Fruit fly (Drosophila melanogaster): ENCODE data around the gene Prat.

The Prat gene

DNA sequence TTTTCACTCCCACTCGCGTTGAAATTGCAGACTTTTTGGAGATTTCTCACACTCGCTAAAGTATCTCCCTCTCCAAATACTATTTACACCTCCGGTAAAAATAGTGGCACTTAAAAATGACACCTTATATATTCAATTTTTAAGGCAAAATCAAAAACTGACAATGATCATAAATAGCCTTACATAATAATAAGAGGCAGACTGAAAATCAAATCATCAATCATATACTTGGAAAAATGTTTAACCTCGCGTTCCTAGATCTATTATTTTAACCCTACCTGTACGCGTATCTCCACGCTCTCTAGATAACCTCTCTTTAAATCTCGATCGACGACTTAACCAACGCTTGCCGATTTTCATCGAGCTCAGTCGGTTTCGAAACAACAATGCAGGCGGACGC is 16.1 kb downstream of the Prat start:
- no peak for TF ChIP-seq noc (tag; optimal IDR thresholded peaks at IDR 0.05)

DNA sequence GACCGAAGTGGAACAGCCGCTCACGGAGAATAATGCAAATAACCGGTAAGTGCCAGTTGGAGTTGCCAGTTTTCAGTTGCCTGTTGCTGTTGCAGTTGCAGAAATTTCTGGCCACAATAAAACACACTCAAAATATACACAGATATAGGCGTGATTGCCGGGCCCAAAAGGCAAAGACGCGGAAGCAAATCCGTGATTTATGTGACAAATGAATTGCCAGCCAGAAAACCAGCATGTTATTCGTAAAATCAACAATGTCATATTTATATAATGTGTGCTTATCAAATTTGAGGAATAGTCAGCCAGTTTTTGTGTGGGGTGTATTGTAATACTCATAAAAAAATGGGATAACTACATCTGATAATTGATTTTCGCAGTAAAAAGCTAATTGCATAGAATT is 17.0 kb downstream of the Prat start:
- no peak for TF ChIP-seq noc (tag; optimal IDR thresholded peaks at IDR 0.05)

DNA sequence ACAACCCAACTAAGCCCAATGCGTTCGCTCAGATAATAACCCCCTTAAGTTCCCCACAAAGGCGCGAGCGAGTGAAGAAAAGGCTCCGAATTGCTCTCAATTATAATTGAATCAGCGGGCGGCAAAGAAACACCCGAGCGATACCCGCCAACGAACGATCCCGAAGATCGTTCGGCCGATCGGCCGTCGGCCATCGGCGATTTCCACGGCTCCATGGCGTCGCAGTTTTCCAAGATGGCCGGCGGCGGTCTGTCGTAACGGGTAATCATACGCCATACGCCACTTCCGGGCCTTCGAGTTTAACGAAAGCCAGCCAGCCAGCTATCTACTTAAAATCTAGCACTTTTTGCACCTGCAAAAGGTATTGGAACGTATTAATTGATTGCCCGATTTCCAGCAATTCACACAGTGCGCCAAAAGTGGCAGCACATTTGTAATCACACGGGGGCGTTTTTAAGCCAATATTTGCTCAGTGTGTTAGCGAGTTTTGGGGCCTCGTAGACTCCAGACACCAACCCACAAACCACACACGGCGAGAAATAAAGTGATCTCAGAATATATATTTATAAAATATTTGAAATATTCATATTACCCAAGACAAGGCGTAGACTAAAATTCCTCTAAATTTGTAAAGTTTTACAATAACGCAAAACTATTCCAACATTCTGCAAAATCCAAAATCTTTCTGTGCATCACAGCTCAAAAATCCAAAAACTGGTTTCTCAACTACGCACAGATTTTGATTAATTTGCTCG is 19.2 kb downstream of the Prat start:
- peak; percentile 67 for TF ChIP-seq noc (tag; optimal IDR thresholded peaks at IDR 0.05)

DNA sequence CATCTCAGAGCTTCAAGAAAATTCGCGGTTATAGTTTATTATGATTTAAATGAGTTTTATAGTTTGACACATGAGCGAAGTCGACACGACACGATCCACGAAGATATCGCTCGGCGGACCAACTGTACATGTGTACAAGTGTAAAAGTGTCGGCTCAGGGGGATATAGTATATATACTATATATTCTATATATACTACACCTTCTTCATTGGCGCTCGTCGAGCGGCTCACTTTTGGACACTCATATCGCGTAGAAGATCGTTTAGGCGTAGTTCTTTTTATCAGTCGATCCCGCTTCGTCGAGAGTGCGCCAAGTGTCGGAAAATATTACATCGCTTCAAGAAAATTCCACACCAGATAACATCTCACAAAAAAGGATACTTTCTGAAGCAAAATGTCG is 20.5 kb downstream of the Prat start, which contains the start of gene wtrw:
Gene wtrw, plus strand, starts transcription at position 301 of the 400 bp plus-strand sequence.
- TF ChIP-seq noc (tag; optimal IDR thresholded peaks at IDR 0.05) = no peak

DNA sequence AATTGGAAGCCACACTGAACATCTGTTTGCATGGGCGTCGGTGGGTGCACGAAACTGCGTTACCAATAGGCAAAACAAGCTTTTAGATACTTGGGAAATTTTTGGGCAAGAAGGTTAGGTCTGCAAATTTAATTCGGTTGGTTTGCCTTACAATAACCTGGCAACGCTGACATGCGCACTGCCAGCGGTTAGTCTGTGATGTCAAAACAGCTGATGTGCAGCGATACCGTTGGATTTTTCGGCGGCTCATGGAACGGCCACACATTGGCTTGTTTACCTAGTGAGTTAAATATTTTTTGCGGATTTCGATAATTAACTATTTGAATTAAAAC is 24.8 kb downstream of the Prat start, which contains the start of gene ArgRS-m:
Gene ArgRS-m, plus strand, starts transcription at position 187 of the 332 bp plus-strand sequence.
- TF ChIP-seq noc (tag; optimal IDR thresholded peaks at IDR 0.05) = peak; percentile 48

DNA sequence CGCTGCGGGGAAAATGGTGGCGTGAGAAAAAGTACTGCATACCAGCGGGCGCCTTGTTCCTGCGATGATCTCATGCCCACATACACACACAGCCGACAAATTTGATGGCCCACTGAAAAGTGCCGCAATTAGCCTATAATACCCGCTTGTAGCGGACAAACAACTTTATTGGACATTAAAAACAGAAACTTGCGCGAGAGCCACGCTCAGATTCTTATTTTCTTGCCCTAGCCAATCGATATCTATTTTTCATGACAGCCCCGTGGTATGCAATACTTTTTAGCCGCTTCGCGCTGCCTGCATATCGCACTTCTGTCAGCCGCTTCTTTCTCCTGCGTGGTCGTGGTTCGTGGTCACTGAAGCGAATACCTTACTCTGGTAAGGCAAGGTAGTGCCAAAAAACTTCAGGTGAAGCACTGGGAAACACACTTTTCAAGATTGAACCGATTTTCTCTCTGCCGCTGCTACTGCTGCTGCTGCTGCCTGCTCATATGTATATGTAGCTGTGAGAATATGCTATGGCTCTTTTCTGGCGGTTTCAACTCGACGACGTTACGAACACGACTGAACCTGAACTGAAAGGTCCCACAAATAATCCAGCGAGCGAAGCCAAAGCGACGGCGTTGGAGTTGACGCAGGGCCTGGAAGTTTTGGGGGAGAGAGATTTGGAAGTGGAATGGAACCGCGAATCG is 25.3 kb downstream of the Prat start, which contains the start of gene CG17816:
Gene CG17816, minus strand, starts transcription at position 567 of the 692 bp plus-strand sequence.
- TF ChIP-seq noc (tag; optimal IDR thresholded peaks at IDR 0.05) = no peak

DNA sequence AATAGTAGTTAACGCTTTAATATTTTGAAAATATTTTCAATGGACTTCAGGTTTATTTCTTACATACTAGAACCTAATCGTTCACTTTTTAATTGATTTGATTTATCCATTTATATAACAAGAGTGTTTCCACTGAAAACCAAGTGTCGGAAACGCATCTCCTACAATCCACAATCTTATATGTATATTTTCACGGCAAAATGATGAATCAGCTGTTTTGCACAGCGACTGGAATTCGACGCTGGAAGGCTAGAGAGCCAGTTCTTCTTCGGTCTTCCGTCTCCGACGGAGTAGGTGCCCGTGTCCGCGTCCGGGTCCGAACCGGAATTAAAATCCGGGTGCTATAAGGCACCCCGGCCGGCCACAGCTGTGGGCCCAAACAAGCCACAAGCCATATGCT is 27.1 kb downstream of the Prat start:
- no peak for TF ChIP-seq noc (tag; optimal IDR thresholded peaks at IDR 0.05)
